Worm (Caenorhabditis elegans): ENCODE measurements around the gene F53B1.3.
A peak's percentile ranks its signal among the peaks of the same experiment; 100 is the strongest.
"Not testable (repeated sequence)": the region's sequence is repeated elsewhere in the genome, so short reads cannot be mapped to it uniquely, and the experiment has no call there.

The F53B1.3 gene

ce11 chrX:2105310-2105709, at the start of gene F53B1.3:
Gene F53B1.3, plus strand, starts transcription at chrX:2105610.
- TF ChIP-seq snpc-1.1 (tag; optimal IDR thresholded peaks at IDR 0.05; ENCODE audit: insufficient read depth) (no peak), ccch-3 (GFP tag; optimal IDR thresholded peaks at IDR 0.05) (no peak), ets-4 (GFP tag; optimal IDR thresholded peaks at IDR 0.05) (no peak), F49E8.2 (tag; optimal IDR thresholded peaks at IDR 0.05; ENCODE audit: insufficient read depth) (no peak)

- TF ChIP-seq Y53F4B.3 (GFP tag; IDR thresholded peaks at IDR 0.05) (peak; percentile 61; the same call in 1 of the 2 replicates), egrh-3 (GFP tag; IDR thresholded peaks at IDR 0.05) (peak; percentile 90)
Measured at ce11 chrX:2056875-2057274, 48.5 kb upstream of the F53B1.3 start.

ce11 chrX:2057828-2058418, 47.5 kb upstream of the F53B1.3 start:
- TF ChIP-seq nhr-120 (GFP tag; IDR thresholded peaks at IDR 0.05) (peak; percentile 87; the same call in 1 of the 2 replicates), K11D2.4 (GFP tag; IDR thresholded peaks at IDR 0.05) (peak; percentile 54; the same call in 1 of the 2 replicates), bed-2 (GFP tag; IDR thresholded peaks at IDR 0.05) (0 out of 2 replicates have a peak, but pooled peaks have one; percentile 57), Y67H2A.10 (GFP tag; conservative IDR thresholded peaks at IDR 0.05) (peak; percentile 89), let-526 (GFP tag; IDR thresholded peaks at IDR 0.05) (peak; percentile 93), pbrm-1 (GFP tag; IDR thresholded peaks at IDR 0.05) (peak; percentile 96), ceh-58 (GFP tag; IDR thresholded peaks at IDR 0.05) (peak; percentile 98; the same call in 1 of the 2 replicates), B0019.2 (GFP tag; conservative IDR thresholded peaks at IDR 0.05) (peak; percentile 93), madf-8 (GFP tag; conservative IDR thresholded peaks at IDR 0.05) (0 out of 2 replicates have a peak, but pooled peaks have one; percentile 8), Y95B8A.8 (GFP tag; IDR thresholded peaks at IDR 0.05) (peak; percentile 97), madf-3 (GFP tag; IDR thresholded peaks at IDR 0.05) (peak; percentile 95), ztf-6 (GFP tag; IDR thresholded peaks at IDR 0.05) (peak; percentile 92), ceh-91 (GFP tag; IDR thresholded peaks at IDR 0.05) (peak; percentile 77), Y53F4B.3 (GFP tag; IDR thresholded peaks at IDR 0.05) (peak; percentile 97), cebp-1 (GFP tag; IDR thresholded peaks at IDR 0.05) (peak; percentile 76), F33H1.4 (GFP tag; IDR thresholded peaks at IDR 0.05) (peak; percentile 62), Y79H2A.3 (GFP tag; conservative IDR thresholded peaks at IDR 0.05) (peak; percentile 94; the same call in 1 of the 2 replicates), F39B2.1 (GFP tag; IDR thresholded peaks at IDR 0.05) (peak; percentile 94), attf-6 (GFP tag; IDR thresholded peaks at IDR 0.05) (peak; percentile 92), attf-3 (GFP tag; conservative IDR thresholded peaks at IDR 0.05) (peak; percentile 72), ztf-28 (GFP tag; IDR thresholded peaks at IDR 0.05) (peak; percentile 88), aptf-2 (GFP tag; conservative IDR thresholded peaks at IDR 0.05) (peak; percentile 83), madf-6 (GFP tag; IDR thresholded peaks at IDR 0.05) (peak; percentile 91), C17E4.6 (GFP tag; IDR thresholded peaks at IDR 0.05) (peak; percentile 42; the same call in 1 of the 2 replicates), hmg-20 (GFP tag; IDR thresholded peaks at IDR 0.05) (peak; percentile 2; the same call in 1 of the 2 replicates), mcd-1 (GFP tag; IDR thresholded peaks at IDR 0.05) (peak; percentile 61; the same call in 1 of the 2 replicates), hsf-1 (GFP tag; IDR thresholded peaks at IDR 0.05) (peak; percentile 100), egrh-3 (GFP tag; IDR thresholded peaks at IDR 0.05) (peak; percentile 96), aptf-3 (GFP tag; IDR thresholded peaks at IDR 0.05) (peak; percentile 98), ceh-40 (GFP tag; IDR thresholded peaks at IDR 0.05) (peak; percentile 96), ztf-25 (GFP tag; IDR thresholded peaks at IDR 0.05) (peak; percentile 98; the same call in 1 of the 2 replicates), ceh-100 (GFP tag; IDR thresholded peaks at IDR 0.05) (peak; percentile 87), ekl-4 (GFP tag; IDR thresholded peaks at IDR 0.05) (peak; percentile 98), nfya-2 (GFP tag; IDR thresholded peaks at IDR 0.05) (peak; percentile 88), dox-1 (GFP tag; IDR thresholded peaks at IDR 0.05) (peak; percentile 100), egl-18 (GFP tag; IDR thresholded peaks at IDR 0.05) (peak; percentile 96), nfyb-1 (GFP tag; IDR thresholded peaks at IDR 0.05) (peak; percentile 96), rcor-1 (GFP tag; IDR thresholded peaks at IDR 0.05) (peak; percentile 98)
- TF ChIP-seq cebp-1 (tag; optimal IDR thresholded peaks at IDR 0.05): not testable (repeated sequence)

Data from whole organism, young adult.